Worm (Caenorhabditis elegans) whole organism, late embryonic: ENCODE results near the gene pigb-1.

Experiments used
- F13H6.1 ChIP-seq: sonication (generic microtip); optimal IDR thresholded peaks from 2 replicates; lab custom pipeline; 2016; ENCODE audit warnings: missing genetic modification characterization, missing compliant biosample characterization
- fkh-6 ChIP-seq: sonication (generic microtip); optimal IDR thresholded peaks from 2 replicates; lab custom pipeline; 2016; ENCODE audit warnings: missing genetic modification characterization, missing compliant biosample characterization
- pag-3 ChIP-seq: sonication (generic microtip); optimal IDR thresholded peaks from 2 replicates; lab custom pipeline; 2016; ENCODE audit warnings: missing compliant biosample characterization, missing genetic modification characterization, borderline replicate concordance
- pqm-1 ChIP-seq: sonication (generic microtip); optimal IDR thresholded peaks from 2 replicates; lab custom pipeline; 2016; ENCODE audit warnings: missing genetic modification characterization, missing compliant biosample characterization
- tbx-2 ChIP-seq: sonication (generic microtip); optimal IDR thresholded peaks from 2 replicates; lab custom pipeline; 2016; ENCODE audit warnings: missing genetic modification characterization, missing compliant biosample characterization
- tbx-7 ChIP-seq: sonication (generic microtip); optimal IDR thresholded peaks from 2 replicates; lab custom pipeline; 2016; ENCODE audit warnings: missing genotype, missing genetic modification characterization, missing compliant biosample characterization

ce11 chrII:5032669-5033068 lies 39.8 kb upstream of the pigb-1 start:
- peak; percentile 15 for TF ChIP-seq pag-3 (tag; lab: Kevin White, UChicago)
- TF ChIP-seq tbx-7 (tag; lab: Kevin White, UChicago), result peak; percentile 7
- TF ChIP-seq F13H6.1 (tag; lab: Kevin White, UChicago), result peak; percentile 86
- TF ChIP-seq fkh-6, result peak; percentile 84
- peak; percentile 73 for TF ChIP-seq pqm-1 (tag; lab: Kevin White, UChicago)
- TF ChIP-seq tbx-2 (tag; lab: Kevin White, UChicago), result peak; percentile 85
